Fruit fly (Drosophila melanogaster): ENCODE results near the gene fax.
A peak's percentile ranks its signal among the peaks of the same experiment; 100 is the strongest.

Gene fax

DNA sequence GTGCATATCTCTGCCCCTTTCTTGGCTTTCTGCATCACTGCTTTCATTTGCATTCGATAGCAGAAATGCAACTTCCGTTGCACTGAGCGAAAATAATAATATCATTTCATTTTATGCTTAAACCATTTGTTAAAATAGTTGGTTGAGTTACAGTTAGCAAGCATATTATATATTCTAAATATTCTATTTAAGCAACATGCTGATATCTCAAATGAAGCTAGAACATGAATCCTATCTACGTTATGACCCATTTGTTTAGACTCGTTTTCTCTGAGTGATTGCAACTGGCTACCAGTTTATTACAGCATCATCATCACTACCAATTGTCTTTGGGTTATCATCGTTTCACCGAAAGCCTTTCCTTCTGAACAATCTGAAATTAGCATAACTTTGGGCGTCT lies 31.0 kb upstream of the fax start:
- TF ChIP-seq Doc2 (GFP tag; IDR thresholded peaks at IDR 0.05) (no peak), CG7357 (GFP tag; IDR thresholded peaks at IDR 0.05) (no peak), Ets97D (GFP tag; optimal IDR thresholded peaks at IDR 0.05) (no peak), prd (optimal IDR thresholded peaks at IDR 0.05) (no peak), prd (GFP tag; IDR thresholded peaks at IDR 0.05) (no peak), ci (GFP tag; IDR thresholded peaks at IDR 0.05) (0 out of 3 replicates have a peak, but pooled peaks have one; percentile 25), sens (GFP tag) (peak; percentile 23), CG2202 (tag; optimal IDR thresholded peaks at IDR 0.05) (no peak), Gug (GFP tag; IDR thresholded peaks at IDR 0.05) (no peak), vvl (GFP tag; IDR thresholded peaks at IDR 0.05) (peak; percentile 26; the same call in 1 of the 2 replicates), Lim3 (GFP tag; IDR thresholded peaks at IDR 0.05) (no peak), fd96Cb (tag; optimal IDR thresholded peaks at IDR 0.05) (no peak), CG11247 (GFP tag; IDR thresholded peaks at IDR 0.05) (no peak), CG6175 (GFP tag; IDR thresholded peaks at IDR 0.05) (no peak), hb (GFP tag; IDR thresholded peaks at IDR 0.05; ENCODE audit: partially characterized antibody) (no peak), ttk (GFP tag; IDR thresholded peaks at IDR 0.05) (no peak), CG30403 (GFP tag; optimal IDR thresholded peaks at IDR 0.05) (no peak), CG31388 (GFP tag; optimal IDR thresholded peaks at IDR 0.05) (no peak), CG8388 (GFP tag; optimal IDR thresholded peaks at IDR 0.05) (peak; percentile 17), cato (GFP tag; optimal IDR thresholded peaks at IDR 0.05; ENCODE audit: borderline replicate concordance) (no peak), CG18262 (tag; optimal IDR thresholded peaks at IDR 0.05) (peak; percentile 42), Meics (GFP tag; optimal IDR thresholded peaks at IDR 0.05) (no peak), CG1603 (tag; optimal IDR thresholded peaks at IDR 0.05) (peak; percentile 44), CG13894 (tag; optimal IDR thresholded peaks at IDR 0.05) (no peak), phol (tag; optimal IDR thresholded peaks at IDR 0.05) (peak; percentile 41), Doc3 (GFP tag; IDR thresholded peaks at IDR 0.05; ENCODE audit: partially characterized antibody) (no peak), chinmo (GFP tag; IDR thresholded peaks at IDR 0.05; ENCODE audit: partially characterized antibody) (no peak), bsh (GFP tag; optimal IDR thresholded peaks at IDR 0.05) (peak in 1 of 2 experiments; percentile 44), CG10979 (tag; optimal IDR thresholded peaks at IDR 0.05) (peak; percentile 35), toy (GFP tag; IDR thresholded peaks at IDR 0.05) (no peak), Sox102F (GFP tag; optimal IDR thresholded peaks at IDR 0.05) (peak; percentile 70), Asciz (GFP tag; optimal IDR thresholded peaks at IDR 0.05) (peak; percentile 27), CG5953 (GFP tag; IDR thresholded peaks at IDR 0.05) (0 out of 2 replicates have a peak, but pooled peaks have one; percentile 5), az2 (GFP tag; optimal IDR thresholded peaks at IDR 0.05) (peak; percentile 1), crp (GFP tag; optimal IDR thresholded peaks at IDR 0.05) (no peak), CG10431 (GFP tag; optimal IDR thresholded peaks at IDR 0.05) (no peak), wor (GFP tag; IDR thresholded peaks at IDR 0.05) (peak; percentile 45; the same call in 1 of the 2 replicates), Blimp-1 (GFP tag; optimal IDR thresholded peaks at IDR 0.05) (peak; percentile 35), CG33213 (GFP tag; optimal IDR thresholded peaks at IDR 0.05) (no peak), CG31441 (GFP tag; IDR thresholded peaks at IDR 0.05) (peak; percentile 24; the same call in 1 of the 2 replicates), dmrt99B (tag; optimal IDR thresholded peaks at IDR 0.05) (peak; percentile 43), amos (GFP tag; IDR thresholded peaks at IDR 0.05; ENCODE audit: partially characterized antibody) (no peak), peb (GFP tag; IDR thresholded peaks at IDR 0.05) (no peak), CG2712 (tag; optimal IDR thresholded peaks at IDR 0.05) (peak; percentile 22), CG17361 (GFP tag; IDR thresholded peaks at IDR 0.05) (0 out of 3 replicates have a peak, but pooled peaks have one; percentile 26), CG11504 (tag; optimal IDR thresholded peaks at IDR 0.05) (peak; percentile 44), HLHmδ (GFP tag; optimal IDR thresholded peaks at IDR 0.05) (no peak), ATbp (GFP tag; optimal IDR thresholded peaks at IDR 0.05) (peak; percentile 8), jing (GFP tag; optimal IDR thresholded peaks at IDR 0.05) (no peak), CG12391 (tag; optimal IDR thresholded peaks at IDR 0.05) (no peak)

All from whole organism, embryonic.